Worm (Caenorhabditis elegans): ENCODE data around the gene noca-2.

DNA sequence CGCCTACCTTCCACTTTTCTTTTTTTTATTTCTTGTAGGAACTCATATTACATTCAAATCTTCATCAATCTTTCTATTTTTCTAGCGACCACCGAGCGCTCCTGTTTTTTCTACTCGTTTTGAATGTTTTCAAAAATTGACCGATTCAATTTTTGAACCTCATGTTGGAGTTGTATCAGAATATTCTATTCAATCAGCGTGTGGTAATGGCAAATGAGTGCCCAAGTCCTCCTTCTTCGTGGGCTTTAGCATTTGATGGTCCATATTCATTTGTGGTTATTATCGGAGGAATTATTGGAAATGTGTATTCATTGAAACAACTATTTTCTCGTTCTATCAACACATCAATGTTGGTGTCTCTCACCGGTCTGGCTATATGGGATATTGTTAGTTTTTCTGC is 49.5 kb upstream of the noca-2 start, which contains the start of gene F52D10.4:
- TF ChIP-seq mxl-2 (GFP tag; conservative IDR thresholded peaks at IDR 0.05): no peak
- TF ChIP-seq ztf-11 (tag; optimal IDR thresholded peaks at IDR 0.05): no peak
- TF ChIP-seq ceh-82 (tag; optimal IDR thresholded peaks at IDR 0.05): no peak
- TF ChIP-seq skn-1 (tag; optimal IDR thresholded peaks at IDR 0.05): no peak
- TF ChIP-seq fos-1 (tag; optimal IDR thresholded peaks at IDR 0.05): no peak
- no peak for TF ChIP-seq F44E2.7 (GFP tag; IDR thresholded peaks at IDR 0.05)
- no peak for TF ChIP-seq attf-4 (tag; optimal IDR thresholded peaks at IDR 0.05)
- TF ChIP-seq lir-3 (tag; optimal IDR thresholded peaks at IDR 0.05): no peak
- TF ChIP-seq unc-62 (GFP tag; optimal IDR thresholded peaks at IDR 0.05 in 1 of 2): peak in 1 of 2 experiments; percentile 62
- TF ChIP-seq unc-62 (tag; optimal IDR thresholded peaks at IDR 0.05): no peak
- TF ChIP-seq mdt-29 (GFP tag; IDR thresholded peaks at IDR 0.05): no peak
- no peak for TF ChIP-seq lin-39 (tag; optimal IDR thresholded peaks at IDR 0.05)
- no peak for TF ChIP-seq snpc-1.2 (GFP tag; IDR thresholded peaks at IDR 0.05)
- TF ChIP-seq fkh-10 (GFP tag; optimal IDR thresholded peaks at IDR 0.05): no peak

Measured in whole organism, L4 larva.